Fruit fly (Drosophila melanogaster) whole organism, embryonic: ENCODE measurements around the gene CG13898.

ENCODE experiments used
- Aef1 ChIP-seq: fragments of 200-800 bp; sonication (Bioruptor generic); IDR thresholded peaks from 3 replicates; pipeline ENCODE4 v1.3.6; 2022; ENCODE audit warnings: missing biosample characterization, missing genetic modification characterization
- Antp ChIP-seq: fragments of 200-800 bp; sonication (Bioruptor generic); optimal IDR thresholded peaks from 3 replicates; lab custom pipeline; 2016; ENCODE audit warnings: missing biosample characterization, missing genetic modification characterization
- Atf6 ChIP-seq: fragments of 200-800 bp; sonication (Bioruptor generic); IDR thresholded peaks from 2 replicates; pipeline ENCODE4 v1.3.6; 2022; ENCODE audit warnings: missing biosample characterization, missing genetic modification characterization
- CG11723 ChIP-seq: fragments of 200-800 bp; sonication (Bioruptor generic); optimal IDR thresholded peaks from 2 replicates; lab custom pipeline; 2017; ENCODE audit warnings: missing biosample characterization, mild to moderate bottlenecking, missing genetic modification characterization
- CG1233 ChIP-seq: fragments of 200-800 bp; sonication (Bioruptor generic); optimal IDR thresholded peaks from 4 replicates; lab custom pipeline; 2018; ENCODE audit warnings: missing biosample characterization, mild to moderate bottlenecking, missing genetic modification characterization
- CG15601 ChIP-seq: fragments of 200-800 bp; sonication (Bioruptor generic); optimal IDR thresholded peaks from 3 replicates; lab custom pipeline; 2019; ENCODE audit warnings: missing biosample characterization, mild to moderate bottlenecking, missing genetic modification characterization, moderate library complexity
- CG16779 ChIP-seq: fragments of 200-800 bp; sonication (Bioruptor generic); IDR thresholded peaks from 2 replicates; pipeline ENCODE4 v1.3.6; 2022; ENCODE audit warnings: missing biosample characterization, missing genetic modification characterization
- CG17359 ChIP-seq: fragments of 200-800 bp; sonication (Bioruptor generic); optimal IDR thresholded peaks from 3 replicates; lab custom pipeline; 2018; ENCODE audit warnings: missing biosample characterization, mild to moderate bottlenecking, missing genetic modification characterization, moderate library complexity
- CG18619 ChIP-seq: fragments of 200-800 bp; sonication (Bioruptor generic); optimal IDR thresholded peaks from 3 replicates; lab custom pipeline; 2017; ENCODE audit warnings: missing biosample characterization, mild to moderate bottlenecking, missing genetic modification characterization
- CG2678 ChIP-seq: fragments of 200-800 bp; sonication (Bioruptor generic); optimal IDR thresholded peaks from 3 replicates; lab custom pipeline; 2019; ENCODE audit warnings: missing biosample characterization, mild to moderate bottlenecking, missing genetic modification characterization, moderate library complexity
- CG2875 ChIP-seq: fragments of 200-800 bp; sonication (Bioruptor generic); optimal IDR thresholded peaks from 2 replicates; lab custom pipeline; 2017; ENCODE audit warnings: missing biosample characterization, mild to moderate bottlenecking, missing genetic modification characterization, missing genetic modification reagents
- CG32767 ChIP-seq: fragments of 200-800 bp; sonication (Bioruptor generic); IDR thresholded peaks from 2 replicates; pipeline ENCODE4 v1.3.6; 2022; ENCODE audit warnings: missing biosample characterization, missing genetic modification characterization
- CG3407 ChIP-seq: fragments of 200-800 bp; sonication (Bioruptor generic); optimal IDR thresholded peaks from 2 replicates; lab custom pipeline; 2018; ENCODE audit warnings: missing biosample characterization, mild to moderate bottlenecking, missing genetic modification characterization
- CG4404 ChIP-seq: fragments of 200-800 bp; sonication (Bioruptor generic); IDR thresholded peaks from 2 replicates; pipeline ENCODE4 v1.3.6; 2022; ENCODE audit warnings: missing biosample characterization, missing genetic modification characterization
- CG9609 ChIP-seq: fragments of 200-800 bp; sonication (Bioruptor generic); optimal IDR thresholded peaks from 3 replicates; lab custom pipeline; 2016; ENCODE audit warnings: missing biosample characterization, missing genetic modification characterization
- CG9817 ChIP-seq: fragments of 200-800 bp; sonication (Bioruptor generic); optimal IDR thresholded peaks from 2 replicates; lab custom pipeline; 2018; ENCODE audit warnings: missing biosample characterization, mild to moderate bottlenecking, missing genetic modification characterization, moderate library complexity
- CG9932 ChIP-seq: fragments of 200-800 bp; sonication (Bioruptor generic); IDR thresholded peaks from 2 replicates; pipeline ENCODE4 v1.3.6; 2022; ENCODE audit warnings: missing biosample characterization, missing genetic modification characterization
- D ChIP-seq, 2 experiments: fragments of 200-800 bp in 1 of 2; fragments of >200 bp in 1 of 2; sonication (Bioruptor generic) in 1 of 2; optimal IDR thresholded peaks; 2 replicates in 1 of 2; 3 replicates in 1 of 2; lab custom pipeline; 2017; ENCODE audit warnings: mild to moderate bottlenecking in 1 of 2, missing biosample characterization in 1 of 2, missing genetic modification characterization in 1 of 2, missing genetic modification reagents in 1 of 2
- D19A ChIP-seq: fragments of 200-800 bp; optimal IDR thresholded peaks from 3 replicates; lab custom pipeline; 2019; ENCODE audit warnings: missing biosample characterization, mild to moderate bottlenecking, missing genetic modification characterization, moderate library complexity
- Drgx ChIP-seq: fragments of 200-800 bp; sonication (Bioruptor generic); IDR thresholded peaks from 2 replicates; pipeline ENCODE4 v1.3.6; 2022; ENCODE audit warnings: missing biosample characterization, missing genetic modification characterization
- E2f2 ChIP-seq: fragments of 200-800 bp; sonication (Bioruptor generic); IDR thresholded peaks from 2 replicates; pipeline ENCODE4 v1.3.6; 2022; ENCODE audit warnings: missing biosample characterization, missing genetic modification characterization
- Elba2 ChIP-seq: fragments of 200-800 bp; sonication (Bioruptor generic); optimal IDR thresholded peaks from 3 replicates; lab custom pipeline; 2016; ENCODE audit warnings: missing biosample characterization, missing genetic modification characterization
- Ets65A ChIP-seq: fragments of 200-800 bp; sonication (Bioruptor generic); peaks from one replicate; lab custom pipeline; 2016; ENCODE audit warnings: missing biosample characterization, missing genetic modification characterization
- Hr51 ChIP-seq, 2 experiments: fragments of 200-800 bp; sonication (Bioruptor generic); optimal IDR thresholded peaks; 2 replicates in 1 of 2; 3 replicates in 1 of 2; lab custom pipeline; 2016 to 2018; ENCODE audit warnings: missing biosample characterization in 2 of 2, missing genetic modification characterization in 2 of 2, mild to moderate bottlenecking in 1 of 2, moderate library complexity in 1 of 2
- MBD-R2 ChIP-seq: fragments of 200-800 bp; sonication (Bioruptor generic); IDR thresholded peaks from 2 replicates; pipeline ENCODE4 v1.3.6; 2022; ENCODE audit warnings: missing biosample characterization, missing genetic modification characterization
- Myb ChIP-seq: fragments of 200-800 bp; sonication (Bioruptor generic); optimal IDR thresholded peaks from 2 replicates; lab custom pipeline; 2016; ENCODE audit warnings: missing biosample characterization, missing genetic modification characterization
- NFAT ChIP-seq: fragments of 200-800 bp; sonication (Bioruptor generic); IDR thresholded peaks from 2 replicates; pipeline ENCODE4 v1.3.6; 2022; ENCODE audit warnings: missing biosample characterization, missing genetic modification characterization
- Optix ChIP-seq: fragments of 200-800 bp; sonication (Bioruptor generic); IDR thresholded peaks from 3 replicates; pipeline ENCODE4 v1.3.6; 2022; ENCODE audit warnings: missing biosample characterization, missing genetic modification characterization
- Rfx ChIP-seq: fragments of 200-800 bp; sonication (Bioruptor generic); IDR thresholded peaks from 2 replicates; pipeline ENCODE4 v1.3.6; 2022; ENCODE audit warnings: missing biosample characterization, missing genetic modification characterization
- Scr ChIP-seq: fragments of 200-800 bp; sonication (Bioruptor generic); IDR thresholded peaks from 2 replicates; pipeline ENCODE4 v1.3.6; 2022; ENCODE audit warnings: missing biosample characterization, missing genetic modification characterization; ENCODE audit not compliant: partially characterized antibody
- Tbp ChIP-seq: fragments of >200 bp; optimal IDR thresholded peaks from 2 replicates; lab custom pipeline; 2018; ENCODE audit warnings: missing biosample characterization, missing genetic modification characterization
- Vsx1 ChIP-seq: fragments of 200-800 bp; sonication (Bioruptor generic); optimal IDR thresholded peaks from 2 replicates; lab custom pipeline; 2017; ENCODE audit warnings: missing biosample characterization, mild to moderate bottlenecking, missing genetic modification characterization, missing genetic modification reagents
- Xrp1 ChIP-seq: fragments of 200-800 bp; sonication (Bioruptor generic); IDR thresholded peaks from 2 replicates; pipeline ENCODE4 v1.3.6; 2022; ENCODE audit warnings: missing biosample characterization, missing genetic modification characterization
- cas ChIP-seq: fragments of 200-800 bp; sonication (Bioruptor generic); IDR thresholded peaks from 2 replicates; pipeline ENCODE4 v1.3.6; 2022; ENCODE audit warnings: missing biosample characterization, missing genetic modification characterization
- disco-r ChIP-seq: fragments of 200-800 bp; sonication (Bioruptor generic); optimal IDR thresholded peaks from 2 replicates; lab custom pipeline; 2016; ENCODE audit warnings: missing biosample characterization, missing genetic modification characterization
- dmrt99B ChIP-seq: fragments of 200-800 bp; sonication (Bioruptor generic); optimal IDR thresholded peaks from 2 replicates; lab custom pipeline; 2018; ENCODE audit warnings: missing biosample characterization, mild to moderate bottlenecking, missing genetic modification characterization, moderate library complexity
- gcm2 ChIP-seq: fragments of 200-800 bp; sonication (Bioruptor generic); optimal IDR thresholded peaks from 2 replicates; lab custom pipeline; 2016; ENCODE audit warnings: missing biosample characterization, missing genetic modification characterization
- grn ChIP-seq: fragments of 200-800 bp; sonication (Bioruptor generic); optimal IDR thresholded peaks from 3 replicates; lab custom pipeline; 2017; ENCODE audit warnings: missing biosample characterization, missing genetic modification characterization
- hth ChIP-seq: fragments of >200 bp; optimal IDR thresholded peaks from 2 replicates; lab custom pipeline; 2017; ENCODE audit warnings: inconsistent platforms
- kah ChIP-seq: fragments of 200-800 bp; sonication (Bioruptor generic); optimal IDR thresholded peaks from 2 replicates; lab custom pipeline; 2018; ENCODE audit warnings: missing biosample characterization, mild to moderate bottlenecking, missing genetic modification characterization
- ken ChIP-seq: fragments of 200-800 bp; sonication (Bioruptor generic); IDR thresholded peaks from 3 replicates; pipeline ENCODE4 v1.3.6; 2022; ENCODE audit warnings: missing biosample characterization, missing genetic modification characterization
- kni ChIP-seq: fragments of 200-800 bp; sonication (Bioruptor generic); optimal IDR thresholded peaks from 3 replicates; lab custom pipeline; 2017; ENCODE audit warnings: mild to moderate bottlenecking, missing biosample characterization, missing genetic modification reagents, missing genetic modification characterization
- pfk ChIP-seq: fragments of 200-800 bp; sonication (Bioruptor generic); optimal IDR thresholded peaks from 2 replicates; lab custom pipeline; 2018; ENCODE audit warnings: missing biosample characterization, mild to moderate bottlenecking, missing genetic modification characterization, moderate library complexity
- pho ChIP-seq: fragments of 200-800 bp; sonication (Bioruptor generic); optimal IDR thresholded peaks from 2 replicates; lab custom pipeline; 2016; ENCODE audit warnings: missing biosample characterization, missing genetic modification characterization
- pros ChIP-seq: fragments of 200-800 bp; sonication (Bioruptor generic); optimal IDR thresholded peaks from 3 replicates; lab custom pipeline; 2019; ENCODE audit warnings: missing biosample characterization, mild to moderate bottlenecking, missing genetic modification characterization, moderate library complexity
- psq ChIP-seq: fragments of 200-800 bp; sonication (Bioruptor generic); optimal IDR thresholded peaks from 2 replicates; lab custom pipeline; 2017; ENCODE audit warnings: missing biosample characterization, missing genetic modification characterization
- sr ChIP-seq: fragments of 200-800 bp; sonication (Bioruptor generic); IDR thresholded peaks from 3 replicates; pipeline ENCODE4 v1.3.6; 2022; ENCODE audit warnings: missing biosample characterization, missing genetic modification characterization
- tgo ChIP-seq: fragments of 200-800 bp; sonication (Bioruptor generic); IDR thresholded peaks from 3 replicates; pipeline ENCODE4 v1.3.6; 2022; ENCODE audit warnings: missing biosample characterization, missing genetic modification characterization
- toy ChIP-seq: fragments of 200-800 bp; sonication (Bioruptor generic); IDR thresholded peaks from 2 replicates; pipeline ENCODE4 v1.3.6; 2022; ENCODE audit warnings: missing biosample characterization, missing genetic modification characterization
- trem ChIP-seq: fragments of 200-800 bp; optimal IDR thresholded peaks from 3 replicates; lab custom pipeline; 2019; ENCODE audit warnings: missing biosample characterization, mild to moderate bottlenecking, missing genetic modification characterization, moderate library complexity
- trh ChIP-seq: fragments of 200-800 bp; sonication (Bioruptor generic); optimal IDR thresholded peaks from 2 replicates; lab custom pipeline; 2016; ENCODE audit warnings: missing biosample characterization, missing genetic modification characterization

Gene CG13898

dm6 chr3L:785726-786351 lies 18.0 kb downstream of the CG13898 start (continued):
- TF ChIP-seq D (optimal IDR thresholded peaks at IDR 0.05; lab: Kevin White, UChicago) (no peak), D (GFP tag; optimal IDR thresholded peaks at IDR 0.05; lab: Kevin White, UChicago) (no peak), CG16779 (GFP tag; lab: Robert Waterston, UW) (no peak), cas (no peak), Rfx (GFP tag; lab: Robert Waterston, UW) (no peak), disco-r (GFP tag; lab: Kevin White, UChicago) (no peak), CG9932 (GFP tag; lab: Robert Waterston, UW) (no peak), CG1233 (GFP tag; lab: Kevin White, UChicago) (no peak), Ets65A (GFP tag; lab: Kevin White, UChicago) (peak; percentile 19), Optix (no peak), sr (GFP tag; lab: Robert Waterston, UW) (no peak), trem (no peak), dmrt99B (peak; percentile 46), CG2678 (tag; lab: Kevin White, UChicago) (peak; percentile 20), Drgx (GFP tag; lab: Robert Waterston, UW) (peak; percentile 31; the same call in 1 of the 2 replicates), Vsx1 (GFP tag; lab: Kevin White, UChicago) (no peak), D19A (tag; lab: Kevin White, UChicago) (peak; percentile 94), CG2875 (GFP tag; lab: Kevin White, UChicago) (no peak), gcm2 (no peak), CG3407 (GFP tag; lab: Kevin White, UChicago) (no peak), MBD-R2 (no peak), Hr51 (GFP tag; optimal IDR thresholded peaks at IDR 0.05; lab: Kevin White, UChicago) (peak in 1 of 2 experiments; percentile 38), ken (GFP tag; lab: Robert Waterston, UW) (no peak; the same call in 2 of the 3 replicates), CG15601 (tag; lab: Kevin White, UChicago) (peak; percentile 27), CG32767 (GFP tag; lab: Robert Waterston, UW) (no peak), Xrp1 (GFP tag; lab: Robert Waterston, UW) (peak; percentile 33; the same call in 1 of the 2 replicates), pros (GFP tag; lab: Kevin White, UChicago) (no peak), Atf6 (GFP tag; lab: Robert Waterston, UW) (no peak), pfk (GFP tag; lab: Kevin White, UChicago) (no peak), toy (GFP tag; lab: Robert Waterston, UW) (no peak), psq (GFP tag; lab: Kevin White, UChicago) (no peak), Elba2 (GFP tag; lab: Kevin White, UChicago) (no peak), Antp (GFP tag; lab: Kevin White, UChicago) (no peak), Scr (GFP tag; lab: Robert Waterston, UW) (no peak), Myb (no peak), pho (no peak), CG9609 (no peak), trh (no peak), CG11723 (no peak), Tbp (no peak), tgo (GFP tag; lab: Robert Waterston, UW) (0 out of 3 replicates have a peak, but pooled peaks have one; percentile 16), CG9817 (no peak), Aef1 (GFP tag; lab: Robert Waterston, UW) (no peak), CG17359 (tag; lab: Kevin White, UChicago) (peak; percentile 16), E2f2 (GFP tag; lab: Robert Waterston, UW) (no peak), CG4404 (no peak), NFAT (GFP tag; lab: Robert Waterston, UW) (no peak), kah (GFP tag; lab: Kevin White, UChicago) (peak; percentile 37), CG18619 (no peak), grn (GFP tag; lab: Kevin White, UChicago) (no peak), hth (lab: Kevin White, UChicago) (no peak), kni (GFP tag; lab: Kevin White, UChicago) (no peak)
